Fruit fly (Drosophila melanogaster) whole organism, adult: ENCODE data around the gene CG32086.

ENCODE experiments used
- CG11617 ChIP-seq: fragments of 200-800 bp; sonication (Bioruptor generic); optimal IDR thresholded peaks from 2 replicates; lab custom pipeline; 2017; ENCODE audit warnings: mild to moderate bottlenecking, missing biosample characterization, missing genetic modification reagents, missing genetic modification characterization
- CG14711 ChIP-seq: fragments of 200-800 bp; sonication (Bioruptor generic); optimal IDR thresholded peaks from 2 replicates; lab custom pipeline; 2018; ENCODE audit warnings: missing biosample characterization, mild to moderate bottlenecking, missing genetic modification characterization, moderate library complexity
- CG33017 ChIP-seq: fragments of 200-800 bp; sonication (Bioruptor generic); optimal IDR thresholded peaks from 2 replicates; lab custom pipeline; 2018; ENCODE audit warnings: missing biosample characterization, mild to moderate bottlenecking, missing genetic modification characterization, moderate library complexity
- CG5204 ChIP-seq: fragments of 200-800 bp; sonication (Bioruptor generic); optimal IDR thresholded peaks from 2 replicates; lab custom pipeline; 2016; ENCODE audit warnings: missing biosample characterization, missing genetic modification characterization
- Clk ChIP-seq: fragments of 200-800 bp; sonication (Bioruptor generic); optimal IDR thresholded peaks from 2 replicates; lab custom pipeline; 2017; ENCODE audit warnings: missing biosample characterization, missing genetic modification characterization
- kay ChIP-seq: fragments of 200-800 bp; sonication (Bioruptor generic); peaks from one replicate; lab custom pipeline; 2016; ENCODE audit warnings: missing biosample characterization, missing genetic modification characterization, borderline replicate concordance

DNA sequence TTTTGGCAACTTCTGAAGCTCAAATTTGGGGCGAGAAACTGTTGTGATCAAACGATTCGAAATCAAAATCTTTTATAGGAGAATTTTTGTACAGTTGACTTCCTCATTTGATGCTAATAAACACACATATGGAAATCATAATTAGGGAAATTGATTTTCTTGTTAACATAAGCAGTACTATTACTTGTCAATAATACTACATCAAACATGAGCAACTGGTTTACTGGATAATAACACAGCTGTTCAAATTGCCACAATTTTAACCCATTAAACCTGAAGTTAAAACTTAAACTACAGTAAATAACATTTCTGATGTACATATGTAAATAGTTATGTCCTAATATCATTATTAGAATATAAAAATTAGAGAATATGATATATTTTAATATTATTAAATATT, 3.9 kb downstream of the CG32086 start, which contains the start of gene CG43390:
- TF ChIP-seq CG33017 (tag; lab: Kevin White, UChicago) (no peak), kay (GFP tag; lab: Kevin White, UChicago) (no peak), CG14711 (tag; lab: Kevin White, UChicago) (no peak), Clk (GFP tag; lab: Kevin White, UChicago) (no peak), CG5204 (GFP tag; lab: Kevin White, UChicago) (no peak), CG11617 (GFP tag; lab: Kevin White, UChicago) (no peak)
